Worm (Caenorhabditis elegans) whole organism, L4/young adult: ENCODE measurements around the gene srp-3.

ENCODE experiments used
- W03F9.2 ChIP-seq: fragments of 150-350 bp; optimal IDR thresholded peaks from 2 replicates; lab custom pipeline; 2014; ENCODE audit warnings: missing biosample characterization, missing genetic modification characterization
- dao-5 ChIP-seq: sonication (generic microtip); optimal IDR thresholded peaks from 2 replicates; lab custom pipeline; 2016; ENCODE audit warnings: missing genotype, missing genetic modification characterization, moderate library complexity, missing compliant biosample characterization
- him-1 ChIP-seq: sonication (generic microtip); optimal IDR thresholded peaks from 2 replicates; lab custom pipeline; 2016; ENCODE audit warnings: missing genotype, missing genetic modification reagents, missing genetic modification characterization, missing compliant biosample characterization

- TF ChIP-seq W03F9.2 (tag; lab: Kevin White, UChicago) (no peak), him-1 (tag; lab: Kevin White, UChicago) (no peak), dao-5 (no peak)
Measured at ce11 chrV:1921321-1921720, 12.7 kb downstream of the srp-3 start, which contains the start of gene gst-37.
